Worm (Caenorhabditis elegans): ENCODE results near the gene F40F12.3.

Gene F40F12.3

ce11 chrIII:9908769-9909168 lies 11.9 kb downstream of the F40F12.3 start:
- TF ChIP-seq mxl-2 (GFP tag; conservative IDR thresholded peaks at IDR 0.05) (no peak), hlh-30 (tag; optimal IDR thresholded peaks at IDR 0.05; ENCODE audit: insufficient read depth) (peak; percentile 7), dve-1 (tag; optimal IDR thresholded peaks at IDR 0.05; ENCODE audit: insufficient read depth) (peak; percentile 2)

- TF ChIP-seq nhr-28 (tag; optimal IDR thresholded peaks at IDR 0.05) (peak; percentile 37), ceh-82 (tag; optimal IDR thresholded peaks at IDR 0.05) (no peak), unc-62 (GFP tag; optimal IDR thresholded peaks at IDR 0.05 in 1 of 2) (peak in 1 of 2 experiments; percentile 23), unc-62 (tag; optimal IDR thresholded peaks at IDR 0.05) (no peak), mes-2 (tag; optimal IDR thresholded peaks at IDR 0.05; ENCODE audit: poor library complexity, severe bottlenecking) (peak; percentile 22)
Measured at ce11 chrIII:9907574-9907973, 13.1 kb downstream of the F40F12.3 start.

ce11 chrIII:9905307-9905706 lies 15.4 kb downstream of the F40F12.3 start:
- TF ChIP-seq hlh-30 (tag; optimal IDR thresholded peaks at IDR 0.05; ENCODE audit: insufficient read depth): peak; percentile 80
- TF ChIP-seq gei-8 (GFP tag; optimal IDR thresholded peaks at IDR 0.05): no peak
- TF ChIP-seq rbr-2 (tag; optimal IDR thresholded peaks at IDR 0.05): peak; percentile 47
- TF ChIP-seq mep-1 (tag; optimal IDR thresholded peaks at IDR 0.05): peak; percentile 45
- TF ChIP-seq unc-62 (GFP tag; optimal IDR thresholded peaks at IDR 0.05 in 1 of 2): peak in 1 of 2 experiments; percentile 95
- no peak for TF ChIP-seq unc-62 (tag; optimal IDR thresholded peaks at IDR 0.05)
- TF ChIP-seq fos-1 (tag; optimal IDR thresholded peaks at IDR 0.05): no peak
- no peak for TF ChIP-seq lim-7 (GFP tag; IDR thresholded peaks at IDR 0.05)
- TF ChIP-seq skn-1 (tag; optimal IDR thresholded peaks at IDR 0.05): no peak
- 0 out of 2 replicates have a peak, but pooled peaks have one; percentile 51 for TF ChIP-seq hmg-1.1 (GFP tag; IDR thresholded peaks at IDR 0.05)
- TF ChIP-seq Y48G9A.11 (GFP tag; IDR thresholded peaks at IDR 0.05): no peak
- TF ChIP-seq R02D3.7 (tag; optimal IDR thresholded peaks at IDR 0.05): no peak
- TF ChIP-seq ctbp-1 (GFP tag; IDR thresholded peaks at IDR 0.05): 0 out of 2 replicates have a peak, but pooled peaks have one; percentile 44
- TF ChIP-seq Y75B8A.6 (GFP tag; IDR thresholded peaks at IDR 0.05): no peak
- TF ChIP-seq fkh-10 (GFP tag; optimal IDR thresholded peaks at IDR 0.05): peak; percentile 83
- peak in 1 of 2 experiments; percentile 1 for TF ChIP-seq lsy-2 (tag; optimal IDR thresholded peaks at IDR 0.05)
- TF ChIP-seq ZK337.2 (GFP tag; IDR thresholded peaks at IDR 0.05): no peak
- TF ChIP-seq mdl-1 (tag; optimal IDR thresholded peaks at IDR 0.05): peak in 1 of 2 experiments; percentile 36
- TF ChIP-seq set-16 (GFP tag; IDR thresholded peaks at IDR 0.05): 0 out of 2 replicates have a peak, but pooled peaks have one; percentile 17
- TF ChIP-seq aha-1 (tag): peak; percentile 90
- peak; percentile 19 for TF ChIP-seq hlh-11 (tag; optimal IDR thresholded peaks at IDR 0.05)
- peak in 1 of 2 experiments; percentile 11 for TF ChIP-seq hif-1 (tag; optimal IDR thresholded peaks at IDR 0.05)
- peak; percentile 73 for TF ChIP-seq ces-1 (GFP tag; optimal IDR thresholded peaks at IDR 0.05)
- no peak for TF ChIP-seq pqm-1 (tag; optimal IDR thresholded peaks at IDR 0.05)
- 0 out of 2 replicates have a peak, but pooled peaks have one; percentile 21 for TF ChIP-seq dmd-6 (GFP tag; IDR thresholded peaks at IDR 0.05)
- TF ChIP-seq tra-1 (GFP tag; IDR thresholded peaks at IDR 0.05): no peak

- no peak for TF ChIP-seq egl-27 (tag; optimal IDR thresholded peaks at IDR 0.05)
- no peak for TF ChIP-seq nhr-76 (tag; optimal IDR thresholded peaks at IDR 0.05)
- no peak for TF ChIP-seq egl-43 (GFP tag; IDR thresholded peaks at IDR 0.05)
- TF ChIP-seq nhr-42 (GFP tag; IDR thresholded peaks at IDR 0.05): no peak
- TF ChIP-seq unc-130 (GFP tag; optimal IDR thresholded peaks at IDR 0.05): no peak
- no peak for TF ChIP-seq madf-9 (GFP tag; conservative IDR thresholded peaks at IDR 0.05)
- TF ChIP-seq ctbp-1 (GFP tag; IDR thresholded peaks at IDR 0.05): no peak
- TF ChIP-seq nhr-6 (tag; optimal IDR thresholded peaks at IDR 0.05): peak; percentile 6
- TF ChIP-seq sdz-12 (GFP tag; optimal IDR thresholded peaks at IDR 0.05): no peak
- no peak for TF ChIP-seq mes-2 (tag; optimal IDR thresholded peaks at IDR 0.05; ENCODE audit: poor library complexity, severe bottlenecking)
- no peak for TF ChIP-seq Y5F2A.4 (GFP tag; optimal IDR thresholded peaks at IDR 0.05)
- TF ChIP-seq lsy-2 (tag; optimal IDR thresholded peaks at IDR 0.05): peak in 1 of 2 experiments; percentile 1
- no peak for TF ChIP-seq dmd-8 (GFP tag; IDR thresholded peaks at IDR 0.05)
- TF ChIP-seq nhr-11 (tag; optimal IDR thresholded peaks at IDR 0.05): no peak
- TF ChIP-seq snpc-4 (tag; optimal IDR thresholded peaks at IDR 0.05): no peak
- no peak for TF ChIP-seq madf-5 (GFP tag; IDR thresholded peaks at IDR 0.05)
- no peak for TF ChIP-seq daf-16 (GFP tag; optimal IDR thresholded peaks at IDR 0.05)
- TF ChIP-seq daf-16 (tag; optimal IDR thresholded peaks at IDR 0.05): peak; percentile 36
- TF ChIP-seq ceh-82 (tag; optimal IDR thresholded peaks at IDR 0.05): no peak
- TF ChIP-seq tra-1 (GFP tag; IDR thresholded peaks at IDR 0.05): no peak
- peak; percentile 47 for TF ChIP-seq pqm-1 (tag; optimal IDR thresholded peaks at IDR 0.05)
- TF ChIP-seq dmd-6 (GFP tag; IDR thresholded peaks at IDR 0.05): peak; percentile 70
Measured at ce11 chrIII:9903694-9904292, 16.9 kb downstream of the F40F12.3 start.
